Worm (Caenorhabditis elegans) whole organism, young adult: ENCODE measurements around the gene C14H10.2.

ENCODE experiments used
- B0019.2 ChIP-seq: fragments of 200-800 bp; sonication (Bioruptor generic); conservative IDR thresholded peaks from 2 replicates; pipeline ENCODE4 v1.3.6; 2022; ENCODE audit warnings: missing genetic modification reagents, missing genetic modification characterization, missing compliant biosample characterization
- C17E4.6 ChIP-seq: fragments of 200-800 bp; sonication (Bioruptor generic); IDR thresholded peaks from 2 replicates; pipeline ENCODE4 v1.3.6; 2022; ENCODE audit warnings: missing genetic modification reagents, missing genetic modification characterization, missing compliant biosample characterization
- ama-1 ChIP-seq, 3 experiments: fragments of 150-350 bp in 1 of 3; sonication (generic microtip) in 2 of 3; optimal IDR thresholded peaks; 2 replicates each; lab custom pipeline; 2014 to 2018; ENCODE audit warnings: missing biosample characterization in 2 of 3, missing genetic modification characterization in 2 of 3, missing genetic modification reagents in 2 of 3
- athp-1 ChIP-seq: sonication (generic microtip); optimal IDR thresholded peaks from 2 replicates; lab custom pipeline; 2017; ENCODE audit warnings: mild to moderate bottlenecking, missing genetic modification characterization, missing compliant biosample characterization
- lin-35 ChIP-seq, 3 experiments: fragments of 150-350 bp in 2 of 3; sonication (generic microtip) in 1 of 3; optimal IDR thresholded peaks; 2 replicates each; lab custom pipeline; 2014 to 2018; ENCODE audit warnings: missing biosample characterization in 3 of 3, missing genetic modification characterization in 3 of 3, missing genetic modification reagents in 3 of 3
- lin-40 ChIP-seq: sonication (generic microtip); optimal IDR thresholded peaks from 2 replicates; lab custom pipeline; 2016; ENCODE audit warnings: missing genetic modification characterization, mild to moderate bottlenecking, missing compliant biosample characterization, missing genotype, missing genetic modification reagents
- pbrm-1 ChIP-seq: fragments of 200-800 bp; sonication (Bioruptor generic); IDR thresholded peaks from 2 replicates; pipeline ENCODE4 v1.3.6; 2022; ENCODE audit warnings: missing genetic modification reagents, missing genetic modification characterization, missing compliant biosample characterization
- unc-62 ChIP-seq: fragments of 150-350 bp; optimal IDR thresholded peaks from 2 replicates; lab custom pipeline; 2014; ENCODE audit warnings: missing biosample characterization, missing genetic modification reagents, missing genetic modification characterization

DNA sequence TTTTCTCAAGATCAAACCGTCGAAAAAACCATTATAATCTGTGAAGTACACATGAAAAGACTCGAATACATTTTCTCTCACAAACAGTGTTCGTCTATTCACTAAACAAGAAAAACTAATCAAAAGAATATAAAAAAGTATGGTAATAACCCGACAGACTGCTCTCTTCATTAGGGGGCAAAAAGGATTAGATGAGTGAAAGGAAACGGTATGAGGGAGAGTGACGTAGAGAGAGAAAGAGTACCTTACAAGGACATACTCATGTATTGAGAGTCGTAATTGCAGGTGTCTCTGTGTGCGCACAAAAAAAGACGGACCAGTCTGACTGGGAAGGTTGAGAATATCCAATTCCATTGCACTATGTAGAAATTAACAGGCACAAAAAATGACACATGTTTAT is 3.0 kb downstream of the C14H10.2 start:
- TF ChIP-seq lin-40 (tag; lab: Kevin White, UChicago) (no peak), unc-62 (no peak), B0019.2 (GFP tag; lab: Robert Waterston, UW) (no peak), C17E4.6 (GFP tag; lab: Robert Waterston, UW) (no peak), pbrm-1 (GFP tag; lab: Robert Waterston, UW) (no peak), athp-1 (tag; lab: Kevin White, UChicago) (no peak), lin-35 (GFP tag; optimal IDR thresholded peaks at IDR 0.05; lab: Kevin White, UChicago) (no peak), ama-1 (optimal IDR thresholded peaks at IDR 0.05; lab: Kevin White, UChicago) (no peak), ama-1 (GFP tag; optimal IDR thresholded peaks at IDR 0.05; lab: Kevin White, UChicago) (no peak)
